Worm (Caenorhabditis elegans): ENCODE measurements around the gene nlg-1.

DNA sequence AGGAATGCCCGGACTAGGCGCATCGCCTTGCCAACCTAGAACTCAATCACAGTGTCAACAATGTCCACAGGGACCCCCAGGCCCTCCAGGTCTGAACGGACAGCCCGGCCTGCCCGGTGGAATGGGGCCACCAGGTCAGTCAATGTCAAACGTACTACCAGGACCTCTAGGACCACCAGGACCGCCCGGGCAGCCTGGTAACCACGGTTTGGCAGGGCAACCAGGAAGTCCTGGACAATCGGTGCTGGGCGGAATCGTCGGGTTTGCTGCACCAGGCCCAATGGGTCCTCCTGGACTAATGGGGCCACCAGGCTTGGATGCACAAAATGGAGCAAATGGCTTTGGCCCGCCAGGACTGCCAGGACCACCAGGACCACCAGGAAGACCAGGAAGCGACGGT lies 40.3 kb downstream of the nlg-1 start:
- no peak for TF ChIP-seq flh-1 (GFP tag; optimal IDR thresholded peaks at IDR 0.05)
- TF ChIP-seq lin-13 (tag; optimal IDR thresholded peaks at IDR 0.05), result no peak
- TF ChIP-seq blmp-1 (tag; optimal IDR thresholded peaks at IDR 0.05), result no peak
- no peak for TF ChIP-seq snpc-4 (tag; optimal IDR thresholded peaks at IDR 0.05)
- no peak for TF ChIP-seq mep-1 (tag; optimal IDR thresholded peaks at IDR 0.05)
- TF ChIP-seq unc-39 (tag; optimal IDR thresholded peaks at IDR 0.05), result no peak
